Worm (Caenorhabditis elegans) whole organism, early embryonic: ENCODE measurements around the gene ifas-1.

Source experiments
- B0310.2 ChIP-seq: sonication (generic microtip); optimal IDR thresholded peaks from 2 replicates; lab custom pipeline; 2016; ENCODE audit warnings: mild to moderate bottlenecking, missing genetic modification characterization, missing compliant biosample characterization
- F13C5.2 ChIP-seq: sonication (generic microtip); optimal IDR thresholded peaks from 2 replicates; lab custom pipeline; 2017; ENCODE audit warnings: mild to moderate bottlenecking, missing genetic modification characterization, inconsistent platforms, missing compliant biosample characterization
- aly-1 ChIP-seq: sonication (generic microtip); optimal IDR thresholded peaks from 2 replicates; lab custom pipeline; 2016; ENCODE audit warnings: missing genetic modification characterization, missing compliant biosample characterization
- ama-1 ChIP-seq: fragments of 150-350 bp; optimal IDR thresholded peaks from 2 replicates; lab custom pipeline; 2014
- ceh-13 ChIP-seq: fragments of 200-800 bp; sonication (Bioruptor generic); optimal IDR thresholded peaks from 2 replicates; lab custom pipeline; 2018; ENCODE audit warnings: mild to moderate bottlenecking, missing genetic modification characterization, missing compliant biosample characterization
- ceh-36 ChIP-seq: sonication (generic microtip); optimal IDR thresholded peaks from 2 replicates; lab custom pipeline; 2016; ENCODE audit warnings: missing genetic modification characterization, inconsistent platforms, missing compliant biosample characterization
- ets-7 ChIP-seq: sonication (generic microtip); optimal IDR thresholded peaks from 2 replicates; lab custom pipeline; 2016; ENCODE audit warnings: missing genotype, missing genetic modification characterization, missing compliant biosample characterization
- flt-1 ChIP-seq: fragments of 200-800 bp; sonication (Bioruptor generic); IDR thresholded peaks from 2 replicates; pipeline ENCODE4 v1.3.6; 2022; ENCODE audit warnings: missing genetic modification characterization, missing compliant biosample characterization
- hmbx-1 ChIP-seq: sonication (generic microtip); optimal IDR thresholded peaks from 2 replicates; lab custom pipeline; 2016; ENCODE audit warnings: mild to moderate bottlenecking, missing genetic modification characterization, missing compliant biosample characterization
- hmg-4 ChIP-seq: fragments of 200-800 bp; sonication (Bioruptor generic); optimal IDR thresholded peaks from 2 replicates; lab custom pipeline; 2018; ENCODE audit warnings: mild to moderate bottlenecking, missing genetic modification characterization, missing compliant biosample characterization
- hnd-1 ChIP-seq: sonication (generic microtip); optimal IDR thresholded peaks from 2 replicates; lab custom pipeline; 2016; ENCODE audit warnings: missing genetic modification characterization, missing compliant biosample characterization
- pes-1 ChIP-seq: fragments of 200-800 bp; sonication (Bioruptor generic); IDR thresholded peaks from 2 replicates; pipeline ENCODE4 v1.3.6; 2022; ENCODE audit warnings: missing genetic modification reagents, missing genetic modification characterization, missing compliant biosample characterization
- scrt-1 ChIP-seq: fragments of 200-800 bp; sonication (Bioruptor generic); IDR thresholded peaks from 2 replicates; pipeline ENCODE4 v1.3.6; 2022; ENCODE audit warnings: missing genetic modification characterization, missing compliant biosample characterization
- sea-1 ChIP-seq: fragments of 200-800 bp; sonication (Bioruptor generic); conservative IDR thresholded peaks from 2 replicates; pipeline ENCODE4 v1.3.6; 2022; ENCODE audit warnings: missing genetic modification characterization, missing compliant biosample characterization
- tbx-11 ChIP-seq: fragments of 200-800 bp; sonication (Bioruptor generic); IDR thresholded peaks from 2 replicates; pipeline ENCODE4 v1.3.6; 2022; ENCODE audit warnings: missing genetic modification characterization, missing compliant biosample characterization
- tbx-37 ChIP-seq: fragments of 200-800 bp; sonication (Bioruptor generic); conservative IDR thresholded peaks from 2 replicates; pipeline ENCODE4 v1.3.6; 2022; ENCODE audit warnings: missing genetic modification reagents, missing genetic modification characterization, missing compliant biosample characterization
- tra-4 ChIP-seq: sonication (generic microtip); optimal IDR thresholded peaks from 2 replicates; lab custom pipeline; 2017; ENCODE audit warnings: missing genetic modification characterization, missing compliant biosample characterization

Gene ifas-1

DNA sequence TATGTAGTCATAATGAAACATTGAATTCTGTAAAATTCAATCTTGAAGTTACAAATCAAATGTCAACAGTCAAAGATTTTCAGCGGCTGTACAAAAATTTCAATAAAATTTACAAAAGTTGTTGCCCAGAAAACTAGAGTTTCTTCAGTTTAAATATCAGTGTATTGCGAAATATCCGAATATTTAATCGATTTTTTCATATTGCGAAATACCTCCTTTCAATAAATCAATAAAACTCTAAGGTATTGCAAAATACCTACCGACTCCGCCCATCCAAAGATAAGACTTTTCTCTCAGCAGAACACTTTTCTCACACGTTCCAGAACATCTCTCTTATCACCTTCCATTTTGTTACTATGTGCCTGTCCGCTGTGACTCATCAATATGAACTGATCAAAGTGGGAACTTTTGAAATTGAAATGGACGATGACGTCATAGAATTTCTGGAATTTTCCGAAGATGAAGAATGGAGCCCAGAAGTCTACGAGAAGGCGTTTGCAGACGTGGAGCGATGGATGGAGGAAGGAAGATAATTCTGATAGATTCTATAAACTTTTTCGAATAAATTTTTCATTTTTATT is 3.9 kb downstream of the ifas-1 start:
- TF ChIP-seq tra-4 (tag; lab: Kevin White, UChicago) (no peak), hnd-1 (tag; lab: Kevin White, UChicago) (no peak), pes-1 (GFP tag; lab: Robert Waterston, UW) (no peak), tbx-37 (no peak), ceh-36 (tag; lab: Kevin White, UChicago) (no peak), sea-1 (GFP tag; lab: Robert Waterston, UW) (no peak), tbx-11 (GFP tag; lab: Robert Waterston, UW) (no peak), B0310.2 (tag; lab: Kevin White, UChicago) (no peak), ama-1 (lab: Kevin White, UChicago) (no peak), F13C5.2 (tag; lab: Kevin White, UChicago) (no peak), flt-1 (GFP tag; lab: Robert Waterston, UW) (no peak), aly-1 (tag; lab: Kevin White, UChicago) (no peak), ets-7 (tag; lab: Kevin White, UChicago) (no peak), scrt-1 (GFP tag; lab: Robert Waterston, UW) (no peak), hmbx-1 (tag; lab: Kevin White, UChicago) (no peak), hmg-4 (GFP tag; lab: Kevin White, UChicago) (no peak)

DNA sequence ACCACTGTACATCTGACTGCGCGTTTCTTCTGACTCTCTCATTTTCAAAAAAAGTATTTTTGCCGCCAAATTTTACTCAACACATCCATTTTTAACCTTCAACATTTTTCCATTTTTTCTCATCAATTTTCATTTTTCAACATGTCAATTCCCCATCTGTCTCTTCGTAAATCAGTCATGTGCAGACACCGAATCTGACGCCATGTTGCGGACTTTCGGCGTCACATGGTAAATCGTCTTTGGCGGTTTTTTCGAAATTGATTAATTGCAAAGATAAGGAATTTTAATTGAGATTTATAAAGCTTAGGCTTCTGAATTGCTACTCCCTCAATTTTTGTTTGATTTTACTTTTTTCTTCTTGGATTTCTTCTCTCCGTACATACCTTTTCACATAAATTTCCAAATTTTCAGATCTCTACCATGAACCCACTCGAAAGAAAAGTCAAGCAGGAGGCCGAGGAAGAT is 5.7 kb downstream of the ifas-1 start, which contains the start of gene F19B10.1:
Gene F19B10.1, plus strand, starts transcription at position 415 of the 465 bp plus-strand sequence.
- TF ChIP-seq ceh-36 (tag; lab: Kevin White, UChicago) (no peak), sea-1 (GFP tag; lab: Robert Waterston, UW) (no peak), tbx-11 (GFP tag; lab: Robert Waterston, UW) (no peak), tra-4 (tag; lab: Kevin White, UChicago) (no peak), pes-1 (GFP tag; lab: Robert Waterston, UW) (no peak), aly-1 (tag; lab: Kevin White, UChicago) (no peak), ceh-13 (GFP tag; lab: Kevin White, UChicago) (no peak), ama-1 (lab: Kevin White, UChicago) (no peak), hnd-1 (tag; lab: Kevin White, UChicago) (no peak), ets-7 (tag; lab: Kevin White, UChicago) (no peak)

DNA sequence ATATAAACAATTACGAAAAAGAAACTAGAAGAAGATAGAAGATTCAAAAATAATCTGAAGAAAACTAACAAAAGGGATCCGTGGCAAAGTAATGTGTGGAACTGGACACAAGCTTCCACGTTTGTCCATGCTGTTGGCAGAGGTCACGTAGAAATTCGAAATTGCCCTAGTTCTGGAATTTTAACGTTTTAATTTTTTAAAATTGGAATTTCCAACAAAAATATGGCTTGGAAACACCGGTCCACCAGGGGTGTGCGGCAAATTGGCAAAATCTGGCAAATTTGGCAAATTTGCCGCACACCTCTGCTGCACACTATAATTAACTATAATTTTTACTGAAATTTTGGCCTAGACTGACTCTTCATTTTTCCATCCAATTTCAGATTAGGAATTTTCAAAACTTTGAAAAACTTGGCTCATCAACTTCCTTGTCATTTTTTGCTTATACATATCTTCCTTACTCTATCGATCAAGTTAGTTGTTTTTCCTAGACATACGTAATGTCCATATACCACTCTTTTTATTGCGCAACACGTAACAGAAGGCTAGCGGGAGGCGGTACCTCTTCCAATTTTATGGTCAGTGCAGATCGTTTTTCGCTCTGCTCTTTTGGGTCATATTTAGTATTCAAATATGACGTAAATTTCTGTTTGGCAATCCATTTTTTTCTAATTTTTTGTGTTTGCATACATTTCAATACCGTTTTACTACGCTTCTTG is 7.0 kb downstream of the ifas-1 start, which contains the start of gene F19B10.10:
Gene F19B10.10, minus strand, starts transcription at position 51 of the 719 bp plus-strand sequence.
- TF ChIP-seq hmbx-1 (tag; lab: Kevin White, UChicago) (no peak), hnd-1 (tag; lab: Kevin White, UChicago) (no peak), aly-1 (tag; lab: Kevin White, UChicago) (no peak), ets-7 (tag; lab: Kevin White, UChicago) (no peak)

DNA sequence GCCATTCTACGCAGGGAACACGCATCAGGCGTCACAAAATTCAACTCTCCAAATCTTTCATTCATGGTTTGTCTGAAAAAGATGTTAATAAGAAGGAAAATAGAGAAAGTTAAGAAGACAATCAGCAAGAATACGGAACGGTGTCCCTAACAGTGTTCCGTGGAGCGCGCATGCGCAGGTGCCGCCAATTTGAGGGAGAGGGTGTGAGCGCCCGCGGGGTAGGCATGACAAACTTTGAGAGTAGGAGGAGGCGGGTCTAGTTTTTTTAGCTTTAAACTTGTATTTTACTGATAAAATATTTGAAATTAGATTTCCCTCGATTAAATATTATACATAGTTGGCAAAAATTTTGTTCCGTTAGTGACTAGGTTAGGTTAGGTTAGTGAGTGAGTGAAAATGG is 8.2 kb downstream of the ifas-1 start:
- no peak for TF ChIP-seq tbx-37
- TF ChIP-seq sea-1 (GFP tag; lab: Robert Waterston, UW) = no peak
- TF ChIP-seq flt-1 (GFP tag; lab: Robert Waterston, UW) = no peak
- no peak for TF ChIP-seq hmbx-1 (tag; lab: Kevin White, UChicago)
- no peak for TF ChIP-seq tbx-11 (GFP tag; lab: Robert Waterston, UW)
- no peak for TF ChIP-seq scrt-1 (GFP tag; lab: Robert Waterston, UW)
- TF ChIP-seq ceh-13 (GFP tag; lab: Kevin White, UChicago) = no peak
- no peak for TF ChIP-seq hnd-1 (tag; lab: Kevin White, UChicago)
- no peak for TF ChIP-seq B0310.2 (tag; lab: Kevin White, UChicago)
- TF ChIP-seq ama-1 (lab: Kevin White, UChicago) = no peak
- no peak for TF ChIP-seq ceh-36 (tag; lab: Kevin White, UChicago)
- TF ChIP-seq F13C5.2 (tag; lab: Kevin White, UChicago) = no peak
- no peak for TF ChIP-seq tra-4 (tag; lab: Kevin White, UChicago)
- no peak for TF ChIP-seq ets-7 (tag; lab: Kevin White, UChicago)
- TF ChIP-seq pes-1 (GFP tag; lab: Robert Waterston, UW) = no peak

DNA sequence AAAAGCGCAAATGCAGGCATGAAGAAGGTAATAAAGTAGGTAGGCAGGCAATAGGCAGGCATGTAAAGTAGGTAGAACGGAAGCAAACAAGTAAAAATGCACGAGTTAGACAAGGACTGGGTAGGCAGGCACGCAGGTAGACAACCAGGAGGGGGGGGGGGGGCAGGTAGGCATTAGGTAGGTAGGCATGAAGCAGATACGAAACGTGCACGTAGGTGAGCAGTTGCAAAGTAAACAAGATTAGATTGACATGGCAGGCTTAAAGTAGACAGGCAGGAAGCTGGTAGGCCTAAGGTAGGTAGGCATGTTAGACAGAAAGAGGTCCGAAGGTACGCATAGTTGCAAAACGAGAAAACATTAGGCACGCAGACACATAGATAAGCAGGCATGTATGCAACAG is 9.5 kb downstream of the ifas-1 start:
- TF ChIP-seq hmbx-1 (tag; lab: Kevin White, UChicago) = no peak
- TF ChIP-seq tbx-11 (GFP tag; lab: Robert Waterston, UW) = no peak
- no peak for TF ChIP-seq scrt-1 (GFP tag; lab: Robert Waterston, UW)
- no peak for TF ChIP-seq tbx-37
- TF ChIP-seq hnd-1 (tag; lab: Kevin White, UChicago) = no peak
- no peak for TF ChIP-seq aly-1 (tag; lab: Kevin White, UChicago)
- no peak for TF ChIP-seq tra-4 (tag; lab: Kevin White, UChicago)
- no peak for TF ChIP-seq hmg-4 (GFP tag; lab: Kevin White, UChicago)
- no peak for TF ChIP-seq ceh-13 (GFP tag; lab: Kevin White, UChicago)
- no peak for TF ChIP-seq ets-7 (tag; lab: Kevin White, UChicago)
- TF ChIP-seq ceh-36 (tag; lab: Kevin White, UChicago) = no peak
- TF ChIP-seq F13C5.2 (tag; lab: Kevin White, UChicago) = no peak
- TF ChIP-seq B0310.2 (tag; lab: Kevin White, UChicago) = no peak
- TF ChIP-seq flt-1 (GFP tag; lab: Robert Waterston, UW) = no peak
- TF ChIP-seq sea-1 (GFP tag; lab: Robert Waterston, UW) = no peak
- TF ChIP-seq pes-1 (GFP tag; lab: Robert Waterston, UW) = no peak

DNA sequence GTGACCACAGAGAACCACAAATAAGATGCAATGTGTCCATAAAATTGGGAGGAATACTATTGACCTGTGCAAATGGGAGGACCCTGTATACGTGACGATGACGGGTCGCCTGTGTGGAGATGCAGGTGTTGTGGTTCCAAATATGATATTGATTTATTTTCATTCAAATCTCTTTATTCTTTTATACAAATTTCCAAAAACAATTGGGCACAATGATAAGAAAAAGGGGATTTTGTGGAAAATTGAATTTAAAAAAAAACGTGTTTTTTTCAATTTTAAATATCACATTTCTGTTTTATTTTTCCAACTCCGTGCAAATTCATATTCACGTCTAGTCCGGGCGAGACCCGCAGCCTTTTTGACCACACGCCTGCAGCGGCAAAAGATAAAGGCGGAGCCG is 13.3 kb downstream of the ifas-1 start, which contains the start of gene F19B10.2:
Gene F19B10.2, plus strand, starts transcription at position 301 of the 400 bp plus-strand sequence.
- no peak for TF ChIP-seq hmg-4 (GFP tag; lab: Kevin White, UChicago)
- TF ChIP-seq tbx-37 = no peak
- TF ChIP-seq aly-1 (tag; lab: Kevin White, UChicago) = no peak
- no peak for TF ChIP-seq ets-7 (tag; lab: Kevin White, UChicago)
- no peak for TF ChIP-seq ama-1 (lab: Kevin White, UChicago)
- no peak for TF ChIP-seq tra-4 (tag; lab: Kevin White, UChicago)
- TF ChIP-seq B0310.2 (tag; lab: Kevin White, UChicago) = no peak
- no peak for TF ChIP-seq hmbx-1 (tag; lab: Kevin White, UChicago)
- no peak for TF ChIP-seq flt-1 (GFP tag; lab: Robert Waterston, UW)
- TF ChIP-seq pes-1 (GFP tag; lab: Robert Waterston, UW) = no peak
- no peak for TF ChIP-seq ceh-36 (tag; lab: Kevin White, UChicago)
- TF ChIP-seq scrt-1 (GFP tag; lab: Robert Waterston, UW) = no peak
- no peak for TF ChIP-seq hnd-1 (tag; lab: Kevin White, UChicago)
- no peak for TF ChIP-seq F13C5.2 (tag; lab: Kevin White, UChicago)
- TF ChIP-seq tbx-11 (GFP tag; lab: Robert Waterston, UW) = no peak
- no peak for TF ChIP-seq ceh-13 (GFP tag; lab: Kevin White, UChicago)
